Fruit fly (Drosophila melanogaster): ENCODE measurements around the gene CG31523.
A peak's percentile ranks its signal among the peaks of the same experiment; 100 is the strongest.

The CG31523 gene

dm6 chr3R:4437113-4437512 is 41.9 kb downstream of the CG31523 start, which contains the start of the genes Lipt2 and CG14650 (continued):
- no peak for TF ChIP-seq Ada2b (GFP tag; IDR thresholded peaks at IDR 0.05)
- TF ChIP-seq CG17612 (GFP tag; IDR thresholded peaks at IDR 0.05), result no peak
- peak; percentile 63 for TF ChIP-seq Aef1 (GFP tag; IDR thresholded peaks at IDR 0.05)
- peak; percentile 23 for TF ChIP-seq CG12236 (GFP tag; optimal IDR thresholded peaks at IDR 0.05)
- TF ChIP-seq chinmo (GFP tag; IDR thresholded peaks at IDR 0.05; ENCODE audit: partially characterized antibody), result no peak
- no peak for TF ChIP-seq wek (GFP tag; optimal IDR thresholded peaks at IDR 0.05)
- TF ChIP-seq CG3726 (GFP tag; IDR thresholded peaks at IDR 0.05), result no peak
- no peak for TF ChIP-seq sd (tag; optimal IDR thresholded peaks at IDR 0.05)
- no peak for TF ChIP-seq Asciz (GFP tag; optimal IDR thresholded peaks at IDR 0.05)
- TF ChIP-seq sr (GFP tag; IDR thresholded peaks at IDR 0.05), result no peak
- TF ChIP-seq Dll (GFP tag; IDR thresholded peaks at IDR 0.05; ENCODE audit: partially characterized antibody), result peak; percentile 73; the same call in 3 of the 4 replicates
- peak; percentile 17 for TF ChIP-seq CG11723 (GFP tag; optimal IDR thresholded peaks at IDR 0.05)
- TF ChIP-seq Nf-YA (GFP tag; IDR thresholded peaks at IDR 0.05), result no peak
- no peak for TF ChIP-seq lov (optimal IDR thresholded peaks at IDR 0.05)
- no peak for TF ChIP-seq lov (GFP tag; IDR thresholded peaks at IDR 0.05)
- no peak for TF ChIP-seq CG1024 (GFP tag; IDR thresholded peaks at IDR 0.05)
- peak; percentile 55; the same call in 1 of the 2 replicates for TF ChIP-seq wdn (GFP tag; IDR thresholded peaks at IDR 0.05)
- TF ChIP-seq CG10147 (GFP tag; optimal IDR thresholded peaks at IDR 0.05), result peak; percentile 58
- TF ChIP-seq PHDP (tag; optimal IDR thresholded peaks at IDR 0.05), result peak; percentile 33
- peak; percentile 38 for TF ChIP-seq CG7987 (GFP tag; optimal IDR thresholded peaks at IDR 0.05)
- TF ChIP-seq CG2712 (tag; optimal IDR thresholded peaks at IDR 0.05), result peak; percentile 60
- TF ChIP-seq CG12744 (GFP tag; optimal IDR thresholded peaks at IDR 0.05), result peak; percentile 50
- TF ChIP-seq CG12942 (GFP tag; optimal IDR thresholded peaks at IDR 0.05), result peak; percentile 55
- TF ChIP-seq crol (GFP tag; IDR thresholded peaks at IDR 0.05), result no peak
- peak; percentile 17 for TF ChIP-seq CG6254 (GFP tag; optimal IDR thresholded peaks at IDR 0.05)
- peak; percentile 23 for TF ChIP-seq CTCF (GFP tag; optimal IDR thresholded peaks at IDR 0.05)
- TF ChIP-seq CG7745 (tag; optimal IDR thresholded peaks at IDR 0.05), result no peak
- peak; percentile 69 for TF ChIP-seq CG12155 (GFP tag; optimal IDR thresholded peaks at IDR 0.05)
- TF ChIP-seq trh (GFP tag; optimal IDR thresholded peaks at IDR 0.05), result no peak
- TF ChIP-seq CG3838 (GFP tag; optimal IDR thresholded peaks at IDR 0.05), result no peak
- 0 out of 3 replicates have a peak, but pooled peaks have one; percentile 19 for TF ChIP-seq Dbx (GFP tag; IDR thresholded peaks at IDR 0.05)
- TF ChIP-seq Max (GFP tag; optimal IDR thresholded peaks at IDR 0.05), result no peak
- peak; percentile 59; the same call in 2 of the 3 replicates for TF ChIP-seq Opbp (GFP tag; IDR thresholded peaks at IDR 0.05; ENCODE audit: partially characterized antibody)
- peak; percentile 53 for TF ChIP-seq her (GFP tag; optimal IDR thresholded peaks at IDR 0.05)
- peak; percentile 93 for TF ChIP-seq YL-1 (GFP tag; optimal IDR thresholded peaks at IDR 0.05)
- peak; percentile 47 for TF ChIP-seq CG4424 (GFP tag; optimal IDR thresholded peaks at IDR 0.05)
- peak; percentile 47 for TF ChIP-seq az2 (GFP tag; optimal IDR thresholded peaks at IDR 0.05)
- TF ChIP-seq CG10274 (GFP tag; optimal IDR thresholded peaks at IDR 0.05), result no peak
- TF ChIP-seq CG2129 (GFP tag; IDR thresholded peaks at IDR 0.05; ENCODE audit: partially characterized antibody), result peak; percentile 26; the same call in 1 of the 2 replicates
- peak; percentile 48 for TF ChIP-seq Fer1 (GFP tag; optimal IDR thresholded peaks at IDR 0.05)
- peak; percentile 49; the same call in 2 of the 3 replicates for TF ChIP-seq CG34224 (GFP tag; IDR thresholded peaks at IDR 0.05; ENCODE audit: partially characterized antibody)
- TF ChIP-seq Ets97D (GFP tag; optimal IDR thresholded peaks at IDR 0.05), result peak; percentile 78
- TF ChIP-seq gcm2 (GFP tag; optimal IDR thresholded peaks at IDR 0.05), result no peak
- no peak for TF ChIP-seq CG11560 (tag; IDR thresholded peaks at IDR 0.05)
- TF ChIP-seq ro (GFP tag; IDR thresholded peaks at IDR 0.05), result no peak
- TF ChIP-seq eve (GFP tag; optimal IDR thresholded peaks at IDR 0.05), result no peak
- no peak for TF ChIP-seq gsb-n (tag; optimal IDR thresholded peaks at IDR 0.05)
- no peak for TF ChIP-seq sc (optimal IDR thresholded peaks at IDR 0.05)
- no peak for TF ChIP-seq sc (GFP tag; optimal IDR thresholded peaks at IDR 0.05)
